Worm (Caenorhabditis elegans) whole organism, L2 larva: ENCODE results near the gene T04C12.7.

ENCODE experiments used
- dmd-4 ChIP-seq: sonication (generic microtip); optimal IDR thresholded peaks from 2 replicates; lab custom pipeline; 2017; ENCODE audit warnings: missing biosample characterization, missing genetic modification characterization
- elt-1 ChIP-seq: fragments of 150-350 bp; optimal IDR thresholded peaks from 2 replicates; lab custom pipeline; 2014; ENCODE audit warnings: missing biosample characterization, missing genetic modification characterization
- fos-1 ChIP-seq: fragments of 150-350 bp; optimal IDR thresholded peaks from 2 replicates; lab custom pipeline; 2014; ENCODE audit warnings: missing biosample characterization, missing genetic modification characterization
- lin-11 ChIP-seq: fragments of 150-350 bp; sonication (generic microtip); optimal IDR thresholded peaks from 2 replicates; lab custom pipeline; 2014; ENCODE audit warnings: missing biosample characterization, missing genetic modification characterization, inconsistent platforms, mixed read lengths
- lin-13 ChIP-seq: fragments of 150-350 bp; optimal IDR thresholded peaks from 2 replicates; lab custom pipeline; 2014; ENCODE audit warnings: missing biosample characterization, missing genetic modification reagents, missing genetic modification characterization
- lin-39 ChIP-seq: fragments of 150-350 bp; optimal IDR thresholded peaks from 2 replicates; lab custom pipeline; 2014; ENCODE audit warnings: missing biosample characterization, missing genetic modification reagents, missing genetic modification characterization
- mdl-1 ChIP-seq, 2 experiments: fragments of 150-350 bp in 1 of 2; sonication (generic microtip) in 1 of 2; optimal IDR thresholded peaks; 2 replicates each; lab custom pipeline; 2017; ENCODE audit warnings: missing biosample characterization in 2 of 2, missing genetic modification characterization in 2 of 2
- nhr-11 ChIP-seq: fragments of 150-350 bp; optimal IDR thresholded peaks from 2 replicates; lab custom pipeline; 2014; ENCODE audit warnings: missing biosample characterization, missing genetic modification characterization
- nhr-129 ChIP-seq: fragments of 150-350 bp; optimal IDR thresholded peaks from 2 replicates; lab custom pipeline; 2014; ENCODE audit warnings: missing biosample characterization, missing genetic modification characterization
- skn-1 ChIP-seq: sonication (generic microtip); optimal IDR thresholded peaks from 2 replicates; lab custom pipeline; 2017; ENCODE audit warnings: missing biosample characterization, missing genetic modification characterization
- zag-1 ChIP-seq: fragments of 150-350 bp; optimal IDR thresholded peaks from 2 replicates; lab custom pipeline; 2014; ENCODE audit warnings: missing biosample characterization, missing genetic modification characterization
- ztf-4 ChIP-seq: fragments of 150-350 bp; optimal IDR thresholded peaks from 2 replicates; lab custom pipeline; 2014; ENCODE audit warnings: missing biosample characterization, missing genetic modification characterization

DNA sequence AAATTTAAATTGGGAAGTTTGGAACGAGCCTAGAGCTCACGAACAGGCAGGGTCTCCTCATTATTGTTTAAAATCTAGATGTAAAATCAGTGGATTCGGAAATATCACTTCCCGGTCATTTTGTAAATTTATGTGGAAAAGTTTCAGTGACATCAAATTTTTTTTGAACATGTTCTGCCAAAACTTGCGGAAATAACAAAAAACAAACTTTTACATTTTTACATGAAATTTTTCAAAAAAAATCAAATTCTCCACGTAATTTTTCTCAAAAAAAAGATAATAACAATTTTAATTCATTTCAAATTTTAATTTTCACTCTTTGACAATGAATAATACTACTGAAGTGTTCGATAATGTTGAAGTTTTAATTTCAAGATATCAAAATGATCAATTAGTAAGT is 12.4 kb upstream of the T04C12.7 start, which contains the start of gene C45B11.5:
- TF ChIP-seq ztf-4 (tag; lab: Kevin White, UChicago) (no peak), lin-11 (no peak), dmd-4 (tag; lab: Kevin White, UChicago) (no peak), nhr-11 (tag; lab: Kevin White, UChicago) (no peak), lin-13 (GFP tag; lab: Kevin White, UChicago) (no peak), mdl-1 (tag; optimal IDR thresholded peaks at IDR 0.05; lab: Kevin White, UChicago) (no peak), skn-1 (tag; lab: Kevin White, UChicago) (no peak), lin-39 (tag; lab: Kevin White, UChicago) (no peak), nhr-129 (tag; lab: Kevin White, UChicago) (no peak), fos-1 (no peak), elt-1 (no peak), zag-1 (no peak)
